Worm (Caenorhabditis elegans): ENCODE results near the gene dph-5.

Gene dph-5

DNA sequence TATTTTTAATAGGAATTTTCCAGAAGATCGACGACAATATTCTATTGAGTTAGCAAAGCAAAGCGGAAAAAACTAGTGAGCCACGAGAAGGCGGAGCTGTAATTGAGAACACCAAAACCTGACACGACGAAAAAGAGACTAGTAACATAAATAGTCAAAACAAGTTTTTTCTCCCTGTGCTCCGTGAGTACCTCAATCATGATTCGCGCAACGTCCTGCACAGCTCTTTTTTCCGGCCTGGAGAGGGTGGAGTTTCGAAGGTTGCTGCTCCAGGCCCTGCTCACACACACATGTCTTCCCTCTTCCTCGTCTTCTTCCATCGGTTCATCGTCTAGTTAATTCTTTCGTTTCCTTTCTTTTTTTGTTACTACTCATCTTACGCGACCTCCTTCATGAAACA, 1.6 kb downstream of the dph-5 start, which contains the start of gene clh-2:
Gene clh-2 (plus strand): TSS at position 301 of the 400 bp plus-strand sequence.
- no peak for TF ChIP-seq nhr-10 (tag; optimal IDR thresholded peaks at IDR 0.05)

DNA sequence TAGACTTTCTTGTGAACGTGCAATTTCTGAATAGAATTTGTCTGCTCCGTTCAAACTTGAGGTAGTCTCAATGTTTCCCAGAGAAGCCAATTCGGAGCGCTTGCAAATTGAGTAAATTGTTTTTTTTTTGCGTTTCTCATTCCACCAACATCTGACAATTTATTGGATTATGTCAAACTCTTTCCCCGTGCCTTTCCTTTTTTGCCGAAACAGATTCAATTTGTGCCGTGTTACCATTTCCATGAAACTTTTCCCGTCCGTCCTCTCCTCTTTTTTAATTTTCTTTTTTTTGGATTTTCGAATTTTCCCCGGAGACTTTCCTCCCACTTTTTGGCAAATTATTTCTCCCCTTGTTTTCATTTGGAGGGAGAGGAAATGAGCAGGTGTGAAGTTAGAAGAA, 3.5 kb downstream of the dph-5 start:
- TF ChIP-seq ztf-4 (tag; optimal IDR thresholded peaks at IDR 0.05): no peak
- no peak for TF ChIP-seq mbf-1 (tag; optimal IDR thresholded peaks at IDR 0.05)
- no peak for TF ChIP-seq lin-13 (GFP tag; optimal IDR thresholded peaks at IDR 0.05)
- TF ChIP-seq elt-1 (tag; optimal IDR thresholded peaks at IDR 0.05): no peak
- no peak for TF ChIP-seq blmp-1 (tag; optimal IDR thresholded peaks at IDR 0.05; ENCODE audit: insufficient read depth)
- no peak for TF ChIP-seq aly-2 (tag; optimal IDR thresholded peaks at IDR 0.05)
- TF ChIP-seq nhr-12 (tag; optimal IDR thresholded peaks at IDR 0.05): no peak
- TF ChIP-seq sem-4 (tag; optimal IDR thresholded peaks at IDR 0.05): no peak
- no peak for TF ChIP-seq mdl-1 (tag; optimal IDR thresholded peaks at IDR 0.05)
- no peak for TF ChIP-seq nhr-21 (tag; optimal IDR thresholded peaks at IDR 0.05)

- no peak for TF ChIP-seq mbf-1 (tag; optimal IDR thresholded peaks at IDR 0.05)
- no peak for TF ChIP-seq fos-1 (tag; optimal IDR thresholded peaks at IDR 0.05)
- no peak for TF ChIP-seq ztf-4 (tag; optimal IDR thresholded peaks at IDR 0.05)
- TF ChIP-seq unc-39 (tag; optimal IDR thresholded peaks at IDR 0.05): no peak
- no peak for TF ChIP-seq unc-55 (GFP tag; optimal IDR thresholded peaks at IDR 0.05)
- no peak for TF ChIP-seq ZK546.5 (tag; optimal IDR thresholded peaks at IDR 0.05)
Measured at ce11 chrII:11361751-11362150, 11.8 kb downstream of the dph-5 start.

ce11 chrII:11371981-11372380, 22.0 kb downstream of the dph-5 start, which contains the start of gene C33B4.2:
Gene C33B4.2, minus strand, starts transcription at chrII:11372145.
- TF ChIP-seq nhr-21 (tag; optimal IDR thresholded peaks at IDR 0.05) (peak; percentile 46), mbf-1 (tag; optimal IDR thresholded peaks at IDR 0.05) (no peak)

DNA sequence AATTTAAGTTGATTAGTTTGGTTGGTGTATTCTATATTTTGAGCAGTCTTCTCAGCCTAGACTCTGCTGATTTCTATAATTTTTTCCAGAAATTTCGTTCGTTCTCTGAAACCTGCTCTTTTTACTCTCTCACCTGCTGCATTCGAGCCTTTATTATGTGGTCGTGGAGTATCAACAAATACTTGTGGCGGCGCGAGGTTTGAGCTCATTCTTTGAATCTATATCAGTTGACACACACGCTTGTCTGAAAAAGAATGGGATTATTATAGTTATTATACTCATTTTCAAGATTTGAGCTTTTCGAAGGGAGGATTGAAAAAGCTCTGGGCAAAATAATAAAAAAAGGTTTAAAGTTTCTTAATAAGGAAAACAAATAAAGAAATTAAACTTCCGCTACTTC, 26.0 kb downstream of the dph-5 start:
- TF ChIP-seq lin-11 (tag; optimal IDR thresholded peaks at IDR 0.05) (peak; percentile 9), mab-5 (tag; optimal IDR thresholded peaks at IDR 0.05) (no peak), ceh-16 (tag; optimal IDR thresholded peaks at IDR 0.05) (no peak)

DNA sequence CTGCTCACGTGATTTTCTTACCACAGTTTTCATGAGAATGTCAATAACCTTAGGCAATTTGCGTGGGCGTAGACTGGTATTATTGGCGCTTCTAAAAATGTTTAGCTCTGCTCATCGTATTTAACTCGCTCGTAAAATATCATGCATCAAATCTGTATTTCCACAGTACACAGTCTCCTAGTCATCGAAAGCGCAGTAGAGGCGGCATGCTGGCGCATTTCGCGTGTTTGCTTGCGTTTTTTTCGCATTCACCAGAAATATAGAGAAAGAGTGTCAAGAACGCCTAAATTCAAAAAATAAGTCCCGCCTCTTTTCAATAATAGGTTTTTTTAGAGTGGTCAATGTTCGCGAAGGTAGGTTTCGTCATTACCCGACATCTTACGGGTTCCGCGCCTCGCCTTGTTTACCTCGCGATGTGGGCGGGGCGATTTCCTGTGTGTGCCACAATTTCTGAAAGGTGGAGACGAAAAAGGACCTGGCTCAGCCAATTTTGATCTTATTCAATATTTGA, 26.7 kb downstream of the dph-5 start:
- TF ChIP-seq elt-1 (tag; optimal IDR thresholded peaks at IDR 0.05) (no peak), R02D3.7 (tag; optimal IDR thresholded peaks at IDR 0.05) (no peak), egl-27 (tag; optimal IDR thresholded peaks at IDR 0.05) (peak; percentile 12), lin-13 (GFP tag; optimal IDR thresholded peaks at IDR 0.05) (peak; percentile 1), elt-3 (tag; optimal IDR thresholded peaks at IDR 0.05) (no peak), nhr-21 (tag; optimal IDR thresholded peaks at IDR 0.05) (peak; percentile 40), nhr-77 (tag; optimal IDR thresholded peaks at IDR 0.05) (peak; percentile 9), mbf-1 (tag; optimal IDR thresholded peaks at IDR 0.05) (no peak), nhr-12 (tag; optimal IDR thresholded peaks at IDR 0.05) (no peak), sma-9 (GFP tag; optimal IDR thresholded peaks at IDR 0.05) (peak; percentile 23), sma-9 (tag; optimal IDR thresholded peaks at IDR 0.05) (no peak), nhr-11 (tag; optimal IDR thresholded peaks at IDR 0.05) (no peak), ZK546.5 (tag; optimal IDR thresholded peaks at IDR 0.05) (no peak), nhr-23 (tag; optimal IDR thresholded peaks at IDR 0.05) (no peak), nhr-237 (tag; optimal IDR thresholded peaks at IDR 0.05) (no peak), fos-1 (tag; optimal IDR thresholded peaks at IDR 0.05) (peak; percentile 7), skn-1 (tag; optimal IDR thresholded peaks at IDR 0.05) (no peak), snpc-4 (tag; optimal IDR thresholded peaks at IDR 0.05) (peak; percentile 93), ama-1 (optimal IDR thresholded peaks at IDR 0.05) (peak; percentile 83), F13H6.1 (tag; optimal IDR thresholded peaks at IDR 0.05) (peak; percentile 9), ceh-16 (tag; optimal IDR thresholded peaks at IDR 0.05) (no peak), lin-11 (tag; optimal IDR thresholded peaks at IDR 0.05) (no peak), C34F6.9 (tag; optimal IDR thresholded peaks at IDR 0.05) (no peak), unc-39 (tag; optimal IDR thresholded peaks at IDR 0.05) (no peak), ztf-11 (tag; optimal IDR thresholded peaks at IDR 0.05) (no peak), nhr-10 (tag; optimal IDR thresholded peaks at IDR 0.05) (no peak), mab-5 (tag; optimal IDR thresholded peaks at IDR 0.05) (no peak), lsy-2 (tag; optimal IDR thresholded peaks at IDR 0.05) (peak; percentile 19 to 56), nhr-25 (tag; optimal IDR thresholded peaks at IDR 0.05) (no peak), lin-39 (tag; optimal IDR thresholded peaks at IDR 0.05) (no peak), blmp-1 (tag; optimal IDR thresholded peaks at IDR 0.05; ENCODE audit: insufficient read depth) (no peak), ceh-82 (tag; optimal IDR thresholded peaks at IDR 0.05) (no peak), crh-2 (tag; optimal IDR thresholded peaks at IDR 0.05) (no peak), nhr-6 (tag; optimal IDR thresholded peaks at IDR 0.05) (peak; percentile 20), gmeb-1 (tag; optimal IDR thresholded peaks at IDR 0.05) (peak; percentile 38), ztf-4 (tag; optimal IDR thresholded peaks at IDR 0.05) (no peak), alr-1 (tag; optimal IDR thresholded peaks at IDR 0.05) (no peak), sem-4 (tag; optimal IDR thresholded peaks at IDR 0.05) (no peak), aly-2 (tag; optimal IDR thresholded peaks at IDR 0.05) (no peak), dmd-4 (tag; optimal IDR thresholded peaks at IDR 0.05) (no peak)
